Fruit fly (Drosophila melanogaster) whole organism, adult: ENCODE data around the gene CG13300.

Source experiments
- CG33017 ChIP-seq: fragments of 200-800 bp; sonication (Bioruptor generic); optimal IDR thresholded peaks from 2 replicates; lab custom pipeline; 2018; ENCODE audit warnings: missing biosample characterization, mild to moderate bottlenecking, missing genetic modification characterization, moderate library complexity
- CG5204 ChIP-seq: fragments of 200-800 bp; sonication (Bioruptor generic); optimal IDR thresholded peaks from 2 replicates; lab custom pipeline; 2016; ENCODE audit warnings: missing biosample characterization, missing genetic modification characterization
- CG7045 ChIP-seq: fragments of 200-800 bp; sonication (Bioruptor generic); optimal IDR thresholded peaks from 2 replicates; lab custom pipeline; 2017; ENCODE audit warnings: missing biosample characterization, mild to moderate bottlenecking, missing genetic modification characterization
- CG7101 ChIP-seq: fragments of 200-800 bp; sonication (Bioruptor generic); optimal IDR thresholded peaks from 2 replicates; lab custom pipeline; 2018; ENCODE audit warnings: missing biosample characterization, mild to moderate bottlenecking, missing genetic modification characterization, moderate library complexity
- Mnt ChIP-seq: fragments of 200-800 bp; sonication (Bioruptor generic); optimal IDR thresholded peaks from 2 replicates; lab custom pipeline; 2016; ENCODE audit warnings: missing biosample characterization, mild to moderate bottlenecking, missing genetic modification characterization
- cic ChIP-seq: fragments of 200-800 bp; sonication (Bioruptor generic); optimal IDR thresholded peaks from 2 replicates; lab custom pipeline; 2017; ENCODE audit warnings: missing biosample characterization, mild to moderate bottlenecking, missing genetic modification characterization, moderate library complexity
- cnc ChIP-seq, 2 experiments: fragments of >200 bp; optimal IDR thresholded peaks; 2 replicates each; lab custom pipeline; 2017
- kay ChIP-seq: fragments of 200-800 bp; sonication (Bioruptor generic); peaks from one replicate; lab custom pipeline; 2016; ENCODE audit warnings: missing biosample characterization, missing genetic modification characterization, borderline replicate concordance
- ovo ChIP-seq: fragments of 200-800 bp; sonication (Bioruptor generic); optimal IDR thresholded peaks from 2 replicates; lab custom pipeline; 2016; ENCODE audit warnings: missing biosample characterization, missing genetic modification characterization
- pad ChIP-seq: fragments of 200-800 bp; sonication (Bioruptor generic); optimal IDR thresholded peaks from 3 replicates; lab custom pipeline; 2017; ENCODE audit warnings: missing biosample characterization, missing genetic modification characterization, mild to moderate bottlenecking, moderate library complexity, missing genetic modification reagents
- tj ChIP-seq: fragments of 200-800 bp; sonication (Bioruptor generic); optimal IDR thresholded peaks from 3 replicates; lab custom pipeline; 2017; ENCODE audit warnings: missing biosample characterization, mild to moderate bottlenecking, missing genetic modification characterization, moderate library complexity
- toe ChIP-seq: fragments of 200-800 bp; sonication (Bioruptor generic); optimal IDR thresholded peaks from 2 replicates; lab custom pipeline; 2016; ENCODE audit warnings: missing biosample characterization, missing genetic modification characterization

dm6 chr3L:6363626-6364025 lies 11.4 kb upstream of the CG13300 start:
- TF ChIP-seq CG5204 (GFP tag; lab: Kevin White, UChicago), result no peak
- TF ChIP-seq CG7045 (GFP tag; lab: Kevin White, UChicago), result no peak
- no peak for TF ChIP-seq ovo (GFP tag; lab: Kevin White, UChicago)
- TF ChIP-seq cnc (optimal IDR thresholded peaks at IDR 0.05; lab: Kevin White, UChicago), result no peak
- TF ChIP-seq Mnt (GFP tag; lab: Kevin White, UChicago), result no peak
- TF ChIP-seq tj (GFP tag; lab: Kevin White, UChicago), result no peak
- TF ChIP-seq CG7101 (tag; lab: Kevin White, UChicago), result no peak
- TF ChIP-seq CG33017 (tag; lab: Kevin White, UChicago), result no peak
- TF ChIP-seq toe (GFP tag; lab: Kevin White, UChicago), result no peak
- no peak for TF ChIP-seq cic (GFP tag; lab: Kevin White, UChicago)
- TF ChIP-seq kay (GFP tag; lab: Kevin White, UChicago), result no peak
- no peak for TF ChIP-seq pad (GFP tag; lab: Kevin White, UChicago)
